Worm (Caenorhabditis elegans) whole organism, late embryonic: ENCODE data around the gene F35H10.6.

Experiments used
- F13H6.1 ChIP-seq: sonication (generic microtip); optimal IDR thresholded peaks from 2 replicates; lab custom pipeline; 2016; ENCODE audit warnings: missing genetic modification characterization, missing compliant biosample characterization
- K02D7.2 ChIP-seq: sonication (generic microtip); optimal IDR thresholded peaks from 2 replicates; lab custom pipeline; 2017; ENCODE audit warnings: mild to moderate bottlenecking, missing genetic modification characterization, missing compliant biosample characterization
- K09A11.1 ChIP-seq: sonication (generic microtip); optimal IDR thresholded peaks from 2 replicates; lab custom pipeline; 2017; ENCODE audit warnings: antibody characterized with exemption, mild to moderate bottlenecking, missing genetic modification characterization, missing compliant biosample characterization; ENCODE audit not compliant: insufficient read depth
- Y22D7AL.16 ChIP-seq: sonication (generic microtip); optimal IDR thresholded peaks from 2 replicates; lab custom pipeline; 2016; ENCODE audit warnings: missing genetic modification characterization, missing compliant biosample characterization
- ahr-1 ChIP-seq: sonication (generic microtip); optimal IDR thresholded peaks from 2 replicates; lab custom pipeline; 2016; ENCODE audit warnings: missing genetic modification characterization, missing compliant biosample characterization
- ama-1 ChIP-seq: fragments of 150-350 bp; optimal IDR thresholded peaks from 2 replicates; lab custom pipeline; 2014
- ceh-14 ChIP-seq: sonication (generic microtip); optimal IDR thresholded peaks from 2 replicates; lab custom pipeline; 2016; ENCODE audit warnings: missing genotype, missing genetic modification characterization, missing compliant biosample characterization
- ceh-18 ChIP-seq: sonication (generic microtip); optimal IDR thresholded peaks from 2 replicates; lab custom pipeline; 2016; ENCODE audit warnings: missing genetic modification characterization, missing compliant biosample characterization
- ceh-30 ChIP-seq: fragments of 150-350 bp; optimal IDR thresholded peaks from 2 replicates; lab custom pipeline; 2014; ENCODE audit warnings: missing biosample characterization, missing genetic modification characterization
- ceh-31 ChIP-seq: sonication (generic microtip); optimal IDR thresholded peaks from 2 replicates; lab custom pipeline; 2016; ENCODE audit warnings: missing genetic modification characterization, missing compliant biosample characterization
- ceh-34 ChIP-seq: sonication (generic microtip); optimal IDR thresholded peaks from 2 replicates; lab custom pipeline; 2016; ENCODE audit warnings: mild to moderate bottlenecking, missing genetic modification characterization, missing compliant biosample characterization
- ceh-48 ChIP-seq: sonication (generic microtip); optimal IDR thresholded peaks from 2 replicates; lab custom pipeline; 2016; ENCODE audit warnings: missing genetic modification characterization, inconsistent platforms, missing compliant biosample characterization
- ceh-6 ChIP-seq: fragments of 200-800 bp; sonication (Bioruptor generic); optimal IDR thresholded peaks from 2 replicates; lab custom pipeline; 2018; ENCODE audit warnings: mild to moderate bottlenecking, missing genetic modification characterization, missing compliant biosample characterization
- ceh-9 ChIP-seq: sonication (generic microtip); optimal IDR thresholded peaks from 2 replicates; lab custom pipeline; 2016; ENCODE audit warnings: mild to moderate bottlenecking, missing genetic modification characterization, inconsistent platforms, missing compliant biosample characterization
- che-1 ChIP-seq: sonication (generic microtip); optimal IDR thresholded peaks from 2 replicates; lab custom pipeline; 2016; ENCODE audit warnings: mild to moderate bottlenecking, missing genetic modification characterization, missing compliant biosample characterization
- dmd-4 ChIP-seq: sonication (generic microtip); optimal IDR thresholded peaks from 2 replicates; lab custom pipeline; 2016; ENCODE audit warnings: borderline replicate concordance, missing genetic modification characterization, missing compliant biosample characterization
- dve-1 ChIP-seq: sonication (generic microtip); optimal IDR thresholded peaks from 2 replicates; lab custom pipeline; 2017; ENCODE audit warnings: antibody characterized with exemption, mild to moderate bottlenecking, missing genetic modification characterization, missing compliant biosample characterization
- elt-2 ChIP-seq: sonication (generic microtip); optimal IDR thresholded peaks from 2 replicates; lab custom pipeline; 2016; ENCODE audit warnings: missing genetic modification reagents, missing genetic modification characterization, missing compliant biosample characterization
- elt-4 ChIP-seq: sonication (generic microtip); optimal IDR thresholded peaks from 2 replicates; lab custom pipeline; 2016; ENCODE audit warnings: missing genetic modification characterization, missing compliant biosample characterization
- eyg-1 ChIP-seq: sonication (generic microtip); optimal IDR thresholded peaks from 2 replicates; lab custom pipeline; 2016; ENCODE audit warnings: missing genotype, missing genetic modification characterization, missing compliant biosample characterization
- fax-1 ChIP-seq: sonication (generic microtip); optimal IDR thresholded peaks from 2 replicates; lab custom pipeline; 2016; ENCODE audit warnings: missing genotype, missing genetic modification characterization, missing compliant biosample characterization
- fkh-10 ChIP-seq: fragments of 150-350 bp; optimal IDR thresholded peaks from 2 replicates; lab custom pipeline; 2014; ENCODE audit warnings: missing biosample characterization, missing genetic modification reagents, missing genetic modification characterization
- fkh-6 ChIP-seq: sonication (generic microtip); optimal IDR thresholded peaks from 2 replicates; lab custom pipeline; 2016; ENCODE audit warnings: missing genetic modification characterization, missing compliant biosample characterization
- hlh-13 ChIP-seq: fragments of 200-800 bp; sonication (Bioruptor generic); optimal IDR thresholded peaks from 2 replicates; lab custom pipeline; 2018; ENCODE audit warnings: mild to moderate bottlenecking, missing genetic modification characterization, missing compliant biosample characterization
- hlh-30 ChIP-seq: sonication (generic microtip); optimal IDR thresholded peaks from 2 replicates; lab custom pipeline; 2017; ENCODE audit warnings: antibody characterized with exemption, missing genetic modification characterization, missing compliant biosample characterization; ENCODE audit not compliant: insufficient read depth
- hlh-8 ChIP-seq: sonication (generic microtip); optimal IDR thresholded peaks from 2 replicates; lab custom pipeline; 2016; ENCODE audit warnings: missing genotype, missing genetic modification characterization, missing compliant biosample characterization
- lim-6 ChIP-seq: sonication (generic microtip); optimal IDR thresholded peaks from 2 replicates; lab custom pipeline; 2016; ENCODE audit warnings: missing genetic modification characterization, missing compliant biosample characterization
- madf-2 ChIP-seq: sonication (generic microtip); optimal IDR thresholded peaks from 2 replicates; lab custom pipeline; 2017; ENCODE audit warnings: missing genetic modification characterization, missing compliant biosample characterization
- mec-3 ChIP-seq: sonication (generic microtip); optimal IDR thresholded peaks from 2 replicates; lab custom pipeline; 2016; ENCODE audit warnings: borderline replicate concordance, missing genetic modification characterization, missing compliant biosample characterization
- nhr-11 ChIP-seq: fragments of 150-350 bp; optimal IDR thresholded peaks from 2 replicates; lab custom pipeline; 2014; ENCODE audit warnings: missing biosample characterization, missing genetic modification characterization
- nhr-232 ChIP-seq: sonication (generic microtip); optimal IDR thresholded peaks from 2 replicates; lab custom pipeline; 2016; ENCODE audit warnings: missing genetic modification characterization, missing compliant biosample characterization
- pag-3 ChIP-seq: sonication (generic microtip); optimal IDR thresholded peaks from 2 replicates; lab custom pipeline; 2016; ENCODE audit warnings: missing compliant biosample characterization, missing genetic modification characterization, borderline replicate concordance
- pax-1 ChIP-seq: fragments of 150-350 bp; optimal IDR thresholded peaks from 2 replicates; lab custom pipeline; 2014; ENCODE audit warnings: missing biosample characterization, missing genetic modification characterization
- pha-4 ChIP-seq: fragments of 150-350 bp; optimal IDR thresholded peaks from 2 replicates; lab custom pipeline; 2018; ENCODE audit warnings: missing biosample characterization, missing genetic modification reagents, missing genetic modification characterization
- pqm-1 ChIP-seq: sonication (generic microtip); optimal IDR thresholded peaks from 2 replicates; lab custom pipeline; 2016; ENCODE audit warnings: missing genetic modification characterization, missing compliant biosample characterization
- pros-1 ChIP-seq: fragments of 150-350 bp; optimal IDR thresholded peaks from 2 replicates; lab custom pipeline; 2014; ENCODE audit warnings: missing biosample characterization, missing genetic modification reagents, missing genetic modification characterization
- sdc-2 ChIP-seq: sonication (generic microtip); optimal IDR thresholded peaks from 2 replicates; lab custom pipeline; 2016; ENCODE audit warnings: missing genotype, missing genetic modification characterization, missing compliant biosample characterization
- tbx-2 ChIP-seq: sonication (generic microtip); optimal IDR thresholded peaks from 2 replicates; lab custom pipeline; 2016; ENCODE audit warnings: missing genetic modification characterization, missing compliant biosample characterization
- tbx-7 ChIP-seq: sonication (generic microtip); optimal IDR thresholded peaks from 2 replicates; lab custom pipeline; 2016; ENCODE audit warnings: missing genotype, missing genetic modification characterization, missing compliant biosample characterization
- ttx-3 ChIP-seq: sonication (generic microtip); optimal IDR thresholded peaks from 2 replicates; lab custom pipeline; 2016; ENCODE audit warnings: missing genetic modification reagents, missing genetic modification characterization, missing compliant biosample characterization
- unc-3 ChIP-seq, 2 experiments: fragments of 200-800 bp in 1 of 2; sonication (Bioruptor generic) in 1 of 2; sonication (generic microtip) in 1 of 2; conservative IDR thresholded peaks in 1 of 2; optimal IDR thresholded peaks in 1 of 2; 2 replicates each; pipeline versions ENCODE4 v1.3.6 to Lab custom; 2016 to 2022; ENCODE audit warnings: missing compliant biosample characterization in 2 of 2, missing genetic modification characterization in 2 of 2, missing genetic modification reagents in 1 of 2
- unc-42 ChIP-seq: sonication (generic microtip); optimal IDR thresholded peaks from 2 replicates; lab custom pipeline; 2016; ENCODE audit warnings: missing genotype, missing genetic modification characterization, missing compliant biosample characterization
- unc-55 ChIP-seq: sonication (generic microtip); optimal IDR thresholded peaks from 2 replicates; lab custom pipeline; 2017; ENCODE audit warnings: missing biosample characterization, missing genetic modification reagents, missing genetic modification characterization
- unc-86 ChIP-seq: sonication (generic microtip); optimal IDR thresholded peaks from 2 replicates; lab custom pipeline; 2016; ENCODE audit warnings: missing genetic modification characterization, missing compliant biosample characterization
- zip-5 ChIP-seq: sonication (generic microtip); optimal IDR thresholded peaks from 2 replicates; lab custom pipeline; 2016; ENCODE audit warnings: missing genetic modification characterization, missing compliant biosample characterization
- ztf-16 ChIP-seq: sonication (generic microtip); optimal IDR thresholded peaks from 2 replicates; lab custom pipeline; 2017; ENCODE audit warnings: missing genetic modification characterization, missing compliant biosample characterization

The F35H10.6 gene

ce11 chrIV:8299636-8300035 is at the start of gene F35H10.6:
Gene F35H10.6, plus strand, starts transcription at chrIV:8299936.
- TF ChIP-seq pag-3 (tag; lab: Kevin White, UChicago), result no peak
- TF ChIP-seq hlh-13 (GFP tag; lab: Kevin White, UChicago), result no peak
- no peak for TF ChIP-seq eyg-1
- TF ChIP-seq elt-4 (tag; lab: Kevin White, UChicago), result no peak
- no peak for TF ChIP-seq lim-6 (tag; lab: Kevin White, UChicago)
- no peak for TF ChIP-seq unc-55 (GFP tag; lab: Kevin White, UChicago)
- no peak for TF ChIP-seq ztf-16 (tag; lab: Kevin White, UChicago)
- TF ChIP-seq dve-1 (tag; lab: Kevin White, UChicago), result no peak
- no peak for TF ChIP-seq Y22D7AL.16 (tag; lab: Kevin White, UChicago)
- TF ChIP-seq, all 69 proteins: peak for 0

- TF ChIP-seq tbx-7 (no peak), fkh-6 (no peak), elt-2 (tag; lab: Kevin White, UChicago) (no peak), madf-2 (tag; lab: Kevin White, UChicago) (no peak), pqm-1 (tag; lab: Kevin White, UChicago) (no peak), tbx-2 (tag; lab: Kevin White, UChicago) (no peak), ceh-9 (tag; lab: Kevin White, UChicago) (no peak), sdc-2 (no peak), K02D7.2 (tag; lab: Kevin White, UChicago) (no peak), ceh-18 (no peak), ceh-6 (GFP tag; lab: Kevin White, UChicago) (no peak), dmd-4 (tag; lab: Kevin White, UChicago) (no peak), unc-3 (GFP tag; conservative IDR thresholded peaks at IDR 0.05; lab: Robert Waterston, UW) (no peak), unc-3 (tag; optimal IDR thresholded peaks at IDR 0.05; lab: Kevin White, UChicago) (no peak), ama-1 (lab: Kevin White, UChicago) (no peak), pha-4 (tag; lab: Kevin White, UChicago) (no peak)
These were observed 48.4 kb upstream of the F35H10.6 start for ce11 chrIV:8251346-8251745.

ce11 chrIV:8252856-8253255 is 46.9 kb upstream of the F35H10.6 start:
- TF ChIP-seq ceh-9 (tag; lab: Kevin White, UChicago), result peak; percentile 93
- peak; percentile 47 for TF ChIP-seq fkh-10
- peak; percentile 88 for TF ChIP-seq F13H6.1 (tag; lab: Kevin White, UChicago)
- TF ChIP-seq Y22D7AL.16 (tag; lab: Kevin White, UChicago), result peak; percentile 96
- peak; percentile 77 for TF ChIP-seq ceh-18
- peak; percentile 90 for TF ChIP-seq K09A11.1 (tag; lab: Kevin White, UChicago)
- peak; percentile 89 for TF ChIP-seq hlh-8 (tag; lab: Kevin White, UChicago)
- peak; percentile 47 for TF ChIP-seq mec-3 (tag; lab: Kevin White, UChicago)
- peak; percentile 93 for TF ChIP-seq tbx-2 (tag; lab: Kevin White, UChicago)
- peak; percentile 88 for TF ChIP-seq zip-5 (tag; lab: Kevin White, UChicago)
- TF ChIP-seq ceh-14, result peak; percentile 89
- TF ChIP-seq fax-1 (tag; lab: Kevin White, UChicago), result peak; percentile 91
- TF ChIP-seq pros-1 (tag; lab: Kevin White, UChicago), result peak; percentile 56
- peak; percentile 84 for TF ChIP-seq dve-1 (tag; lab: Kevin White, UChicago)
- TF ChIP-seq ttx-3, result peak; percentile 96
- TF ChIP-seq ama-1 (lab: Kevin White, UChicago), result no peak
- TF ChIP-seq sdc-2, result peak; percentile 89
- peak; percentile 88 for TF ChIP-seq nhr-232 (tag; lab: Kevin White, UChicago)
- TF ChIP-seq unc-42 (tag; lab: Kevin White, UChicago), result peak; percentile 43
- peak; percentile 94 for TF ChIP-seq madf-2 (tag; lab: Kevin White, UChicago)
- peak; percentile 73 for TF ChIP-seq ceh-31 (tag; lab: Kevin White, UChicago)
- peak; percentile 93 for TF ChIP-seq unc-3 (GFP tag; conservative IDR thresholded peaks at IDR 0.05; lab: Robert Waterston, UW)
- peak; percentile 93 for TF ChIP-seq unc-3 (tag; optimal IDR thresholded peaks at IDR 0.05; lab: Kevin White, UChicago)
- peak; percentile 98 for TF ChIP-seq elt-2 (tag; lab: Kevin White, UChicago)
- peak; percentile 93 for TF ChIP-seq fkh-6
- TF ChIP-seq pag-3 (tag; lab: Kevin White, UChicago), result peak; percentile 72
- peak; percentile 92 for TF ChIP-seq ceh-48 (tag; lab: Kevin White, UChicago)
- TF ChIP-seq ahr-1, result peak; percentile 82
- TF ChIP-seq unc-86, result peak; percentile 95
- no peak for TF ChIP-seq pax-1 (tag; lab: Kevin White, UChicago)
- peak; percentile 95 for TF ChIP-seq che-1 (tag; lab: Kevin White, UChicago)
- TF ChIP-seq tbx-7, result peak; percentile 60
- peak; percentile 84 for TF ChIP-seq K02D7.2 (tag; lab: Kevin White, UChicago)
- peak; percentile 84 for TF ChIP-seq dmd-4 (tag; lab: Kevin White, UChicago)
- TF ChIP-seq ceh-34 (tag; lab: Kevin White, UChicago), result peak; percentile 95
- no peak for TF ChIP-seq nhr-11
- TF ChIP-seq ceh-30, result peak; percentile 53
- TF ChIP-seq hlh-30 (tag; lab: Kevin White, UChicago), result peak; percentile 87
